Fruit fly (Drosophila melanogaster): ENCODE measurements around the gene CG15715.

DNA sequence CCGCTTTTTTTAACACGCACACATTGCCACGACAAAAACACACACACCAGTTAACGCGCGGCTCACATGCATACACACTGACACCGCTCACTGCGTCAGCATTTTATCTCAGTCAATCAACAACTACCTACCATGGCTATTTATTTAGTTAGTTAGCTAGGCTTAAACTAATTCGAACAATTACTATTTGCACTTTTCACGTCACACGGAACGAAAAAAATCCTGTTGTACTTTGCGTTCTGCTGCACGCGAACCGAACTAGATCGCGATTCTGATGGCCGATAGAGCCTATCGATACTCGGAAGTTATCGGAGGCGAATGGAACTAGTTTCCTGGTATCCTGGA, 21.2 kb downstream of the CG15715 start, which contains the start of gene fwe:
- TF ChIP-seq psq (optimal IDR thresholded peaks at IDR 0.05) (no peak), h (optimal IDR thresholded peaks at IDR 0.05) (no peak), Sin3A (optimal IDR thresholded peaks at IDR 0.05) (no peak)

Measured in Kc167 (cell line).